Fruit fly (Drosophila melanogaster): ENCODE measurements around the gene CG34179.

DNA sequence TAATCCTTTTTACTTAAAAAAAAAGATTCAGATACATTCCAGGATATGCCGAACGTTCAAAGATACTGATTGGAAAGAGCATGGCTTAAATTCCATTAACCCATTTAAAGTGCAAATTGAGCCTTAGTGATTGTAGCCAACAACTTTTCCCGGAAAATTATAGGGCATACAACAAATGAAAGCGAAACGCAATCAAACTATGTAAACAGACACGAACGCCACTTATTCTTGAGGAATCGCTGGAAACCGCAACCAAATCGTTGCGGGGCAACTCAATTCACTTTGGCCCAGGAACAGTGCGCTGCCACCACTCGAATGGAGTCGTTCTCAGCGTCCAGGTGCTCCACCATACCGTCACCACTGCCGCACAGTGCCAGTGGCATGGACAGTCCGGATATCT is 28.0 kb downstream of the CG34179 start, which contains the start of gene CG13996:
- TF ChIP-seq CG8478 (optimal IDR thresholded peaks at IDR 0.05) = no peak
- TF ChIP-seq pan (optimal IDR thresholded peaks at IDR 0.05) = no peak
- no peak for TF ChIP-seq EcR (GFP tag; optimal IDR thresholded peaks at IDR 0.05)
- no peak for TF ChIP-seq usp (GFP tag; optimal IDR thresholded peaks at IDR 0.05)
- TF ChIP-seq Dll (optimal IDR thresholded peaks at IDR 0.05) = no peak
- TF ChIP-seq psq (optimal IDR thresholded peaks at IDR 0.05) = no peak
